Worm (Caenorhabditis elegans) whole organism, early embryonic: Measurements from ENCODE around the gene F02D10.2.

Experiments used
- F13C5.2 ChIP-seq: sonication (generic microtip); optimal IDR thresholded peaks from 2 replicates; lab custom pipeline; 2017; ENCODE audit warnings: mild to moderate bottlenecking, missing genetic modification characterization, inconsistent platforms, missing compliant biosample characterization
- ama-1 ChIP-seq: fragments of 150-350 bp; optimal IDR thresholded peaks from 2 replicates; lab custom pipeline; 2014
- flt-1 ChIP-seq: fragments of 200-800 bp; sonication (Bioruptor generic); IDR thresholded peaks from 2 replicates; pipeline ENCODE4 v1.3.6; 2022; ENCODE audit warnings: missing genetic modification characterization, missing compliant biosample characterization
- hmbx-1 ChIP-seq: sonication (generic microtip); optimal IDR thresholded peaks from 2 replicates; lab custom pipeline; 2016; ENCODE audit warnings: mild to moderate bottlenecking, missing genetic modification characterization, missing compliant biosample characterization
- sea-1 ChIP-seq: fragments of 200-800 bp; sonication (Bioruptor generic); conservative IDR thresholded peaks from 2 replicates; pipeline ENCODE4 v1.3.6; 2022; ENCODE audit warnings: missing genetic modification characterization, missing compliant biosample characterization
- tbx-11 ChIP-seq: fragments of 200-800 bp; sonication (Bioruptor generic); IDR thresholded peaks from 2 replicates; pipeline ENCODE4 v1.3.6; 2022; ENCODE audit warnings: missing genetic modification characterization, missing compliant biosample characterization
- tbx-37 ChIP-seq: fragments of 200-800 bp; sonication (Bioruptor generic); conservative IDR thresholded peaks from 2 replicates; pipeline ENCODE4 v1.3.6; 2022; ENCODE audit warnings: missing genetic modification reagents, missing genetic modification characterization, missing compliant biosample characterization

DNA sequence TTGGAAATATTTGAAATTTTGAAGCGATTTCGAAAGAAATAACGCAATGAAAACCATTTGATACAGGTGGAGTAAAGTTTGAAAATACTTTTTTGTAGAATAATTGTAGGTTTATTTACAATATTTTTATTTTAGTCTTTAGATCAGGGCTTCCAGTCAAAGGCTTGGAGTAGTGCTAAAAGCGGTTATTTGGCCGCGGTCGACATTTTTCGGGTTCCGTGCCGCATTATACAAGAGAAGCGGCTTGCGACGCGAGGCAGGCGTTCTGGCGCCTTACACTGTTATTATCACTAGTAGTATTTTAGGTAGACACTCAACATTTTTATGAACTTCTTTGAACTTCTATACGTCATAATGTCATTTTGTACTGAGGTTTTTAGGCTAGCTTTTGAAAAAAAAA, 42.8 kb upstream of the F02D10.2 start:
- no peak for TF ChIP-seq F13C5.2
- TF ChIP-seq ama-1 (lab: Kevin White, UChicago): no peak
- TF ChIP-seq hmbx-1 (tag; lab: Kevin White, UChicago): no peak
- TF ChIP-seq sea-1 (GFP tag; lab: Robert Waterston, UW): no peak
- no peak for TF ChIP-seq tbx-11 (GFP tag; lab: Robert Waterston, UW)
- no peak for TF ChIP-seq tbx-37 (GFP tag; lab: Robert Waterston, UW)
- no peak for TF ChIP-seq flt-1 (GFP tag; lab: Robert Waterston, UW)
